Worm (Caenorhabditis elegans): ENCODE data around the gene F54D5.15.

- no peak for TF ChIP-seq ama-1 (optimal IDR thresholded peaks at IDR 0.05)
- no peak for TF ChIP-seq flt-1 (GFP tag; IDR thresholded peaks at IDR 0.05)
- TF ChIP-seq sea-1 (GFP tag; conservative IDR thresholded peaks at IDR 0.05) = no peak
- no peak for TF ChIP-seq hmbx-1 (tag; optimal IDR thresholded peaks at IDR 0.05)
- no peak for TF ChIP-seq aly-1 (tag; optimal IDR thresholded peaks at IDR 0.05)
- no peak for TF ChIP-seq tbx-11 (GFP tag; IDR thresholded peaks at IDR 0.05)
- TF ChIP-seq ets-7 (tag; optimal IDR thresholded peaks at IDR 0.05) = no peak
- TF ChIP-seq F13C5.2 (tag; optimal IDR thresholded peaks at IDR 0.05) = no peak
- no peak for TF ChIP-seq hnd-1 (tag; optimal IDR thresholded peaks at IDR 0.05)
- no peak for TF ChIP-seq tbx-37 (GFP tag; conservative IDR thresholded peaks at IDR 0.05)
- TF ChIP-seq ceh-36 (tag; optimal IDR thresholded peaks at IDR 0.05) = no peak
- TF ChIP-seq pes-1 (GFP tag; IDR thresholded peaks at IDR 0.05) = no peak
- TF ChIP-seq scrt-1 (GFP tag; IDR thresholded peaks at IDR 0.05) = 0 out of 2 replicates have a peak, but pooled peaks have one; percentile 12
Observed at ce11 chrII:11542958-11543357, 21.1 kb downstream of the F54D5.15 start.
